Worm (Caenorhabditis elegans) whole organism, L1 larva: ENCODE results near the gene srbc-22.

ENCODE experiments used
- ceh-82 ChIP-seq, 3 experiments: fragments of 150-350 bp in 1 of 3; sonication (generic microtip) in 2 of 3; optimal IDR thresholded peaks; 2 replicates each; lab custom pipeline; 2014 to 2017; ENCODE audit warnings: missing biosample characterization in 3 of 3, missing genetic modification characterization in 3 of 3
- mdl-1 ChIP-seq, 2 experiments: fragments of 150-350 bp; optimal IDR thresholded peaks; 2 replicates each; lab custom pipeline; 2014 to 2017; ENCODE audit warnings: missing biosample characterization in 2 of 2, missing genetic modification characterization in 2 of 2, inconsistent platforms in 1 of 2
- nhr-11 ChIP-seq: fragments of 150-350 bp; optimal IDR thresholded peaks from 2 replicates; lab custom pipeline; 2014; ENCODE audit warnings: missing biosample characterization, missing genetic modification characterization
- nhr-28 ChIP-seq: fragments of 150-350 bp; optimal IDR thresholded peaks from 2 replicates; lab custom pipeline; 2014; ENCODE audit warnings: missing biosample characterization, missing genetic modification characterization

DNA sequence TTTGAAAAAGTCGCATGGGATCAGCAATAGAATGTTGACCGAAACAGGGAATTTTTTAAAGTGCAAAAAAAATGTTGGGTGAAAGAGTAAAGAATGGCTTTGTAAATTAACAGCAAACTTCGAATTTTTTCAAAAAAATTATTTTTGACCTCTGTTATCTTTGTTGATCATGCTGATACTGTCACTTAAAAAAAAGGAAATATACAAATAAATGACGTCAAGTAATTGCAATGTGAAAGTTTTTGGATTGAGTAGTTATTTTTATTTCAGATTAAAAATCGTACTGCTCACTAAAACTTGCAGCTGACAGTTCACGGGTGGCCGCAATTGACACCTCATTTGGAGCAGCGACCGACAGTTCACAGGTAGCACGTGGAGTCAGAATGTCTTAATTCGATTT is 6.1 kb upstream of the srbc-22 start, which contains the start of gene C45H4.13:
- TF ChIP-seq nhr-28 (no peak), ceh-82 (tag; optimal IDR thresholded peaks at IDR 0.05; lab: Kevin White, UChicago) (no peak), nhr-11 (tag; lab: Kevin White, UChicago) (no peak), mdl-1 (tag; optimal IDR thresholded peaks at IDR 0.05; lab: Kevin White, UChicago) (no peak)
